Fruit fly (Drosophila melanogaster) whole organism, wandering third instar larva: Measurements from ENCODE around the gene oxt.
A peak's percentile ranks its signal among the peaks of the same experiment; 100 is the strongest.

Experiments
- Abd-B ChIP-seq: fragments of >200 bp; optimal IDR thresholded peaks from 2 replicates; lab custom pipeline; 2017; ENCODE audit warnings: missing biosample characterization, missing genetic modification characterization
- Hnf4 ChIP-seq: fragments of 200-800 bp; sonication (Bioruptor generic); optimal IDR thresholded peaks from 2 replicates; lab custom pipeline; 2016; ENCODE audit warnings: missing biosample characterization, mild to moderate bottlenecking, missing genetic modification characterization
- Hr78 ChIP-seq: fragments of >200 bp; optimal IDR thresholded peaks from 2 replicates; lab custom pipeline; 2017; ENCODE audit warnings: missing biosample characterization, missing genetic modification characterization
- OdsH ChIP-seq: fragments of 200-800 bp; sonication (Bioruptor generic); optimal IDR thresholded peaks from 2 replicates; lab custom pipeline; 2016; ENCODE audit warnings: missing biosample characterization, mild to moderate bottlenecking, missing genetic modification characterization
- Rel ChIP-seq, 2 experiments: fragments of 200-800 bp; sonication (Bioruptor generic) in 1 of 2; optimal IDR thresholded peaks; 2 replicates in 1 of 2; 3 replicates in 1 of 2; lab custom pipeline; 2016 to 2019; ENCODE audit warnings: mild to moderate bottlenecking in 2 of 2, missing biosample characterization in 2 of 2, missing genetic modification characterization in 2 of 2, moderate library complexity in 1 of 2
- br ChIP-seq: fragments of 200-800 bp; sonication (Bioruptor generic); optimal IDR thresholded peaks from 2 replicates; lab custom pipeline; 2016; ENCODE audit warnings: missing biosample characterization, missing genetic modification characterization
- dl ChIP-seq, 2 experiments: fragments of 175-275, 200-275 bp in 1 of 2; fragments of 200-275 bp in 1 of 2; sonication (Bioruptor generic); optimal IDR thresholded peaks; lab custom pipeline; 2018; ENCODE audit warnings: mild to moderate bottlenecking in 2 of 2, missing biosample characterization in 2 of 2, missing genetic modification characterization in 2 of 2, moderate library complexity in 2 of 2; ENCODE audit not compliant: partially characterized antibody in 2 of 2, insufficient read depth in 1 of 2
- dmrt93B ChIP-seq: fragments of 200-800 bp; sonication (Bioruptor generic); optimal IDR thresholded peaks from 2 replicates; lab custom pipeline; 2018; ENCODE audit warnings: missing biosample characterization, mild to moderate bottlenecking, missing genetic modification characterization
- h ChIP-seq: fragments of 200-800 bp; sonication (Bioruptor generic); optimal IDR thresholded peaks from 3 replicates; lab custom pipeline; 2016; ENCODE audit warnings: missing biosample characterization, mild to moderate bottlenecking, missing genetic modification characterization
- jim ChIP-seq: fragments of 175-275, 200-325 bp; sonication (Bioruptor generic); optimal IDR thresholded peaks from 2 replicates; lab custom pipeline; 2016; ENCODE audit warnings: missing biosample characterization, mild to moderate bottlenecking, missing genetic modification characterization
- psq ChIP-seq: fragments of 200-800 bp; sonication (Bioruptor generic); optimal IDR thresholded peaks from 3 replicates; lab custom pipeline; 2017; ENCODE audit warnings: missing biosample characterization, mild to moderate bottlenecking, missing genetic modification characterization, moderate library complexity
- rgr ChIP-seq: fragments of 200-800 bp; sonication (Bioruptor generic); optimal IDR thresholded peaks from 3 replicates; lab custom pipeline; 2016; ENCODE audit warnings: missing biosample characterization, mild to moderate bottlenecking, missing genetic modification characterization
- usp ChIP-seq: fragments of >200 bp; optimal IDR thresholded peaks from 2 replicates; lab custom pipeline; 2017; ENCODE audit warnings: missing biosample characterization, missing genetic modification characterization

DNA sequence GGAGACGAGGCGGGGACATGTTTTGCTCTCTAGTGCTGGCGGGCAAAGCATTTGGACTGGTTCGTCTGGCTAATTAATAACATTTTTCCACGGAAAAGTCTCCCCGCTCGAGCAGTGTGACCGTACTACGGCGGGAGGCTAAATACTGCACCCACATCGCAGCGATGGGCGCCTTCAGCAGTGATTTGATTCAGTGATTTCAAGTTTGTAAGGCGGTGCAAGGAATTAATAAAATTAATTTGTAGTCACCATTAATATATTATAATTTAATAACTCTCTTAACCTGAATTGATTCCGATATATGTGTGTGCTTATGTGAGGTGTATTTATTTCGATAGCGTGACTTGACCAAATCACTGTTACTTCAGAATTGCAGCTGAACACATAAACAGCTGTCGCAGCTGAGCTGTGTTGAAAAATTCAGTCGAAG is at the start of gene oxt, which contains the start of gene CG13807:
- TF ChIP-seq Abd-B (no peak), OdsH (GFP tag; lab: Kevin White, UChicago) (peak; percentile 82), br (peak; percentile 76), Hr78 (no peak), dl (GFP tag; optimal IDR thresholded peaks at IDR 0.05; lab: Kevin White, UChicago; ENCODE audit: insufficient read depth in 1 of 2, partially characterized antibody in 2 of 2) (no peak), psq (GFP tag; lab: Kevin White, UChicago) (peak; percentile 74), Rel (GFP tag; optimal IDR thresholded peaks at IDR 0.05; lab: Kevin White, UChicago) (no peak), Rel (tag; optimal IDR thresholded peaks at IDR 0.05; lab: Kevin White, UChicago) (peak; percentile 82), Hnf4 (GFP tag; lab: Kevin White, UChicago) (no peak), rgr (GFP tag; lab: Kevin White, UChicago) (peak; percentile 94), h (GFP tag; lab: Kevin White, UChicago) (peak; percentile 96), dmrt93B (peak; percentile 76), usp (no peak), jim (GFP tag; lab: Kevin White, UChicago) (no peak)
